Worm (Caenorhabditis elegans) whole organism, L2 larva: Measurements from ENCODE around the gene C09B8.8.

Source experiments
- ceh-82 ChIP-seq: fragments of 150-350 bp; optimal IDR thresholded peaks from 2 replicates; lab custom pipeline; 2014; ENCODE audit warnings: missing biosample characterization, missing genetic modification characterization
- mdl-1 ChIP-seq, 2 experiments: fragments of 150-350 bp in 1 of 2; sonication (generic microtip) in 1 of 2; optimal IDR thresholded peaks; 2 replicates each; lab custom pipeline; 2017; ENCODE audit warnings: missing biosample characterization in 2 of 2, missing genetic modification characterization in 2 of 2
- nhr-12 ChIP-seq: fragments of 150-350 bp; optimal IDR thresholded peaks from 2 replicates; lab custom pipeline; 2014; ENCODE audit warnings: missing biosample characterization, missing genetic modification characterization
- nhr-25 ChIP-seq: fragments of 150-350 bp; sonication (generic microtip); optimal IDR thresholded peaks from 3 replicates; lab custom pipeline; 2014; ENCODE audit warnings: missing biosample characterization, missing genetic modification characterization

DNA sequence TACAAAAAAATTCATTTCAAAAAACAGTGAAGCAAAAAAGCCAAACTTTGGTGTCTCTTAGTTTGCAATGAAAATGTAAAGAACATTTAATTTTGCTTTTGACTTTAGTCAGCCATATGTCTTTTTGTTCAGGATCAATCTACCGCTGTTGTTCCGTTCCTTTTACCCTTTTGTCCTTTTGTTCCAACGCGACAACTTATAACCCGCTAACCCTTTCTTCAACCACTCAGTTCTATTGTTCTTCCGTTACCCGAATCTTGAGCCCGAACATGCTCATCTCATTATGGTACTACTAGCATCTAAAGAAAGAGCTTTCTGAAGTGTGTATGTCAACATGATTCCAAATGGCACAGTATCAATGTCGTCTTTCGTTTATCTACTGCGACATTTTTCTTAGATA is 21.3 kb upstream of the C09B8.8 start:
- TF ChIP-seq nhr-12 (tag; lab: Kevin White, UChicago), result no peak
- TF ChIP-seq ceh-82 (tag; lab: Kevin White, UChicago), result no peak
- no peak for TF ChIP-seq nhr-25
- TF ChIP-seq mdl-1 (tag; optimal IDR thresholded peaks at IDR 0.05; lab: Kevin White, UChicago), result no peak
